Worm (Caenorhabditis elegans): ENCODE data around the gene sre-47.

The sre-47 gene

ce11 chrII:13997989-13998388 lies 13.5 kb upstream of the sre-47 start:
- no peak for TF ChIP-seq fkh-10 (GFP tag; optimal IDR thresholded peaks at IDR 0.05)
- no peak for TF ChIP-seq ama-1 (optimal IDR thresholded peaks at IDR 0.05)
- TF ChIP-seq pqm-1 (tag; optimal IDR thresholded peaks at IDR 0.05): peak; percentile 35
- TF ChIP-seq nhr-67 (tag; optimal IDR thresholded peaks at IDR 0.05): no peak

- no peak for TF ChIP-seq nhr-237 (tag; optimal IDR thresholded peaks at IDR 0.05)
- no peak for TF ChIP-seq nhr-25 (tag; optimal IDR thresholded peaks at IDR 0.05)
- no peak for TF ChIP-seq egl-5 (tag; optimal IDR thresholded peaks at IDR 0.05)
- TF ChIP-seq pqm-1 (tag; optimal IDR thresholded peaks at IDR 0.05): peak; percentile 64
- TF ChIP-seq elt-2 (tag; optimal IDR thresholded peaks at IDR 0.05): peak; percentile 75
Observed at ce11 chrII:13997477-13997876, 13.0 kb upstream of the sre-47 start, which contains the start of gene F01D5.1. TSS of gene F01D5.1 (minus strand) at chrII:13997581.

- TF ChIP-seq mdl-1 (tag; optimal IDR thresholded peaks at IDR 0.05): no peak
- no peak for TF ChIP-seq ama-1 (optimal IDR thresholded peaks at IDR 0.05)
- TF ChIP-seq R02D3.7 (tag; optimal IDR thresholded peaks at IDR 0.05): no peak
- TF ChIP-seq pha-4 (tag; optimal IDR thresholded peaks at IDR 0.05): no peak
- no peak for TF ChIP-seq snpc-4 (tag; optimal IDR thresholded peaks at IDR 0.05)
- TF ChIP-seq egl-5 (tag; optimal IDR thresholded peaks at IDR 0.05): no peak
- no peak for TF ChIP-seq nfya-1 (tag; optimal IDR thresholded peaks at IDR 0.05; ENCODE audit: insufficient read depth)
- TF ChIP-seq nhr-43 (tag; optimal IDR thresholded peaks at IDR 0.05; ENCODE audit: poor library complexity, severe bottlenecking): no peak
- no peak for TF ChIP-seq lin-15B (tag; optimal IDR thresholded peaks at IDR 0.05)
- TF ChIP-seq fkh-2 (tag; optimal IDR thresholded peaks at IDR 0.05): no peak
- no peak for TF ChIP-seq sea-2 (GFP tag; optimal IDR thresholded peaks at IDR 0.05)
- no peak for TF ChIP-seq egl-27 (tag; optimal IDR thresholded peaks at IDR 0.05)
Observed at ce11 chrII:13994934-13995333, 10.5 kb upstream of the sre-47 start, which contains the start of gene Y39G8B.7. TSS of gene Y39G8B.7 (minus strand) at chrII:13995034.

- TF ChIP-seq aly-2 (tag; optimal IDR thresholded peaks at IDR 0.05) (no peak), lsy-12 (tag; optimal IDR thresholded peaks at IDR 0.05) (no peak), ceh-16 (tag; optimal IDR thresholded peaks at IDR 0.05) (no peak), unc-62 (GFP tag; optimal IDR thresholded peaks at IDR 0.05) (no peak), elt-1 (tag; optimal IDR thresholded peaks at IDR 0.05) (no peak), nhr-11 (tag; optimal IDR thresholded peaks at IDR 0.05) (no peak), lin-39 (tag; optimal IDR thresholded peaks at IDR 0.05) (no peak), skn-1 (tag; optimal IDR thresholded peaks at IDR 0.05) (no peak), elt-2 (tag; optimal IDR thresholded peaks at IDR 0.05) (no peak), jun-1 (tag; optimal IDR thresholded peaks at IDR 0.05) (no peak), egl-5 (tag; optimal IDR thresholded peaks at IDR 0.05) (no peak), lin-15B (tag; optimal IDR thresholded peaks at IDR 0.05) (no peak), tbx-2 (tag; optimal IDR thresholded peaks at IDR 0.05) (no peak), eor-1 (tag; optimal IDR thresholded peaks at IDR 0.05) (no peak), nhr-12 (tag; optimal IDR thresholded peaks at IDR 0.05) (no peak), unc-39 (tag; optimal IDR thresholded peaks at IDR 0.05) (no peak), daf-12 (tag; optimal IDR thresholded peaks at IDR 0.05) (no peak), fkh-2 (tag; optimal IDR thresholded peaks at IDR 0.05) (no peak), zag-1 (tag; optimal IDR thresholded peaks at IDR 0.05) (no peak)
Observed at ce11 chrII:13991741-13992140, 7.3 kb upstream of the sre-47 start, which contains the start of gene Y39G8B.5. TSS of gene Y39G8B.5 (minus strand) at chrII:13991841.

ce11 chrII:13982923-13983322 lies 1.5 kb downstream of the sre-47 start, which contains the start of the genes Y39G8B.13 and Y39G8B.10:
TSS of gene Y39G8B.13 (minus strand) at chrII:13983047.
TSS of gene Y39G8B.10 (minus strand) at chrII:13983115.
- peak; percentile 78 for TF ChIP-seq pqm-1 (tag; optimal IDR thresholded peaks at IDR 0.05)
- no peak for TF ChIP-seq aly-2 (tag; optimal IDR thresholded peaks at IDR 0.05)
- no peak for TF ChIP-seq ceh-9 (tag; optimal IDR thresholded peaks at IDR 0.05)
- no peak for TF ChIP-seq fkh-2 (tag; optimal IDR thresholded peaks at IDR 0.05)
- no peak for TF ChIP-seq hmg-11 (tag; optimal IDR thresholded peaks at IDR 0.05)
- TF ChIP-seq elt-2 (tag; optimal IDR thresholded peaks at IDR 0.05): peak; percentile 86
- TF ChIP-seq ztf-4 (tag; optimal IDR thresholded peaks at IDR 0.05): no peak
- TF ChIP-seq snpc-4 (tag; optimal IDR thresholded peaks at IDR 0.05): no peak
- no peak for TF ChIP-seq ceh-82 (tag; optimal IDR thresholded peaks at IDR 0.05)
- TF ChIP-seq tbx-2 (tag; optimal IDR thresholded peaks at IDR 0.05): no peak
- no peak for TF ChIP-seq sea-2 (GFP tag; optimal IDR thresholded peaks at IDR 0.05)
- TF ChIP-seq nhr-12 (tag; optimal IDR thresholded peaks at IDR 0.05): no peak
- TF ChIP-seq ama-1 (optimal IDR thresholded peaks at IDR 0.05): no peak
